Fruit fly (Drosophila melanogaster) S2 (cell line): Measurements from ENCODE around the gene m.

ENCODE experiments used
- CG8478 ChIP-seq: fragments of >200 bp; optimal IDR thresholded peaks from 2 replicates; lab custom pipeline; 2018
- CTCF ChIP-seq, 2 experiments: fragments of >200 bp; optimal IDR thresholded peaks; 2 replicates each; lab custom pipeline; 2018

dm6 chrX:11792415-11793328 lies 38.6 kb downstream of the m start, which contains the start of gene CkIIbeta:
- TF ChIP-seq CG8478 (lab: Kevin White, UChicago): no peak
- TF ChIP-seq CTCF (optimal IDR thresholded peaks at IDR 0.05; lab: Kevin White, UChicago): peak in 1 of 2 experiments; percentile 19
